Worm (Caenorhabditis elegans) whole organism, young adult: ENCODE data around the gene mdt-26.

Source experiments
- F10E7.11 ChIP-seq: sonication (generic microtip); optimal IDR thresholded peaks from 2 replicates; lab custom pipeline; 2017; ENCODE audit warnings: mild to moderate bottlenecking, missing genetic modification characterization, moderate library complexity, missing compliant biosample characterization
- ccch-3 ChIP-seq: fragments of 200-800 bp; sonication (Bioruptor generic); optimal IDR thresholded peaks from 2 replicates; lab custom pipeline; 2018; ENCODE audit warnings: mild to moderate bottlenecking, missing genetic modification characterization, missing compliant biosample characterization
- die-1 ChIP-seq: sonication (generic microtip); optimal IDR thresholded peaks from 2 replicates; lab custom pipeline; 2016; ENCODE audit warnings: missing genotype, mild to moderate bottlenecking, missing genetic modification characterization, missing compliant biosample characterization
- nfya-1 ChIP-seq: sonication (generic microtip); optimal IDR thresholded peaks from 2 replicates; lab custom pipeline; 2017; ENCODE audit warnings: antibody characterized with exemption, missing compliant biosample characterization, missing genetic modification characterization, borderline replicate concordance; ENCODE audit not compliant: insufficient read depth
- sdz-38 ChIP-seq: sonication (generic microtip); optimal IDR thresholded peaks from 2 replicates; lab custom pipeline; 2016; ENCODE audit warnings: missing genotype, missing genetic modification characterization, missing compliant biosample characterization
- tbx-9 ChIP-seq: sonication (generic microtip); optimal IDR thresholded peaks from 2 replicates; lab custom pipeline; 2016; ENCODE audit warnings: borderline replicate concordance, missing genetic modification characterization, inconsistent platforms, missing compliant biosample characterization
- unc-62 ChIP-seq: fragments of 150-350 bp; optimal IDR thresholded peaks from 2 replicates; lab custom pipeline; 2014; ENCODE audit warnings: missing biosample characterization, missing genetic modification reagents, missing genetic modification characterization

DNA sequence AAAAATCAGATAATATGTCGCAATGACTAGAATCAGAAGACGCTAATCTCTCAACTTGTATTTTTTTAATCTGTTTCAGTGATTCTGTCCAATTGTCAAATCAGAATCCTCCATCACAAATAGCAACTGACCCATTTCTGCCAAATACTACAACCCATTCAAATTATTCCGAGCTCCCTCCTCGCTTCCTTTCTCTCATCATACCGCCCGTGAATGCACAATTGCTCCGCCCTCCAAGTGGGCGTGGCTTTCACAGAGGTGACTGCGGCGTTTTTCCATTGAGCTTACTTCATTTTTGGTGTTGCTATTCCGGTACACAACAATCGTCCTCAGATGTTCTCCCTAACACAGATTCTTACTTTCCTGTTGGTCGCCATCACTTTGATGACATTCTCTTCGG lies 19.7 kb downstream of the mdt-26 start, which contains the start of gene flp-27:
- TF ChIP-seq F10E7.11 = no peak
- no peak for TF ChIP-seq sdz-38 (tag; lab: Kevin White, UChicago)
- no peak for TF ChIP-seq die-1 (tag; lab: Kevin White, UChicago)
- no peak for TF ChIP-seq nfya-1 (tag; lab: Kevin White, UChicago)
- no peak for TF ChIP-seq unc-62
- TF ChIP-seq tbx-9 (tag; lab: Kevin White, UChicago) = no peak
- TF ChIP-seq ccch-3 (GFP tag; lab: Kevin White, UChicago) = no peak
